Worm (Caenorhabditis elegans) whole organism, L2 larva: Measurements from ENCODE around the gene F25B3.2.

ENCODE experiments used
- alr-1 ChIP-seq: fragments of 150-350 bp; optimal IDR thresholded peaks from 2 replicates; lab custom pipeline; 2014; ENCODE audit warnings: missing biosample characterization, missing genetic modification characterization
- blmp-1 ChIP-seq: sonication (generic microtip); optimal IDR thresholded peaks from 2 replicates; lab custom pipeline; 2017; ENCODE audit warnings: missing genetic modification characterization, mild to moderate bottlenecking, missing compliant biosample characterization, antibody characterized with exemption, moderate library complexity; ENCODE audit not compliant: insufficient read depth
- nhr-6 ChIP-seq: fragments of 150-350 bp; optimal IDR thresholded peaks from 2 replicates; lab custom pipeline; 2014; ENCODE audit warnings: missing biosample characterization, missing genetic modification characterization
- nhr-77 ChIP-seq: fragments of 150-350 bp; optimal IDR thresholded peaks from 2 replicates; lab custom pipeline; 2014; ENCODE audit warnings: missing biosample characterization, missing genetic modification characterization
- snpc-4 ChIP-seq: fragments of 150-350 bp; optimal IDR thresholded peaks from 2 replicates; lab custom pipeline; 2014; ENCODE audit warnings: missing biosample characterization, missing genetic modification characterization
- unc-39 ChIP-seq: fragments of 150-350 bp; optimal IDR thresholded peaks from 2 replicates; lab custom pipeline; 2014; ENCODE audit warnings: missing biosample characterization, missing genetic modification characterization
- ztf-1 ChIP-seq: fragments of 200-800 bp; sonication (Bioruptor generic); conservative IDR thresholded peaks from 2 replicates; pipeline ENCODE4 v1.3.6; 2022; ENCODE audit warnings: missing genetic modification characterization, missing compliant biosample characterization
- ztf-4 ChIP-seq: fragments of 150-350 bp; optimal IDR thresholded peaks from 2 replicates; lab custom pipeline; 2014; ENCODE audit warnings: missing biosample characterization, missing genetic modification characterization

DNA sequence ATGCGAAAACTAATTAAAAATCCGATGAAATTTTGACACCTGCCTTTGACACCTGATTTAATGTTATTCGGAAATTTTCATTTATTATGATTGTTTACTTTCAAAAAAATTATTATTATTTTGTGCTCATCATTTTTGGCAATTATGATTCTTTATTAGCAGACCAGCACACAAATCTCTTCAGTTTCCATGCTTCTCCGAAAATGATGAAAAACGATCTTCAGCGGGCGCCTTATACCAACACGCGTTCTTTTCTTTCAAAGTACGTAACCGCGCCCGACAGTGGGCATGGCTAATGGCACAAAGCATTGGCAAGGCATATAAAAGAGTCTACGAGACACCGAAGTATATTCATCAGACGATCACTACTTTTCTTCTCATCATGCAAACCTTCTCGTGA is 42.8 kb downstream of the F25B3.2 start, which contains the start of gene idpc-6:
- TF ChIP-seq nhr-6 (tag; lab: Kevin White, UChicago): no peak
- TF ChIP-seq blmp-1 (tag; lab: Kevin White, UChicago): no peak
- TF ChIP-seq snpc-4 (tag; lab: Kevin White, UChicago): no peak
- no peak for TF ChIP-seq ztf-1
- no peak for TF ChIP-seq alr-1 (tag; lab: Kevin White, UChicago)
- no peak for TF ChIP-seq ztf-4
- TF ChIP-seq nhr-77 (tag; lab: Kevin White, UChicago): no peak
- no peak for TF ChIP-seq unc-39 (tag; lab: Kevin White, UChicago)
